Fruit fly (Drosophila melanogaster) whole organism, adult: ENCODE results near the gene Mob2.

Experiments
- CG11617 ChIP-seq: fragments of 200-800 bp; sonication (Bioruptor generic); optimal IDR thresholded peaks from 2 replicates; lab custom pipeline; 2017; ENCODE audit warnings: mild to moderate bottlenecking, missing biosample characterization, missing genetic modification reagents, missing genetic modification characterization
- CG14711 ChIP-seq: fragments of 200-800 bp; sonication (Bioruptor generic); optimal IDR thresholded peaks from 2 replicates; lab custom pipeline; 2018; ENCODE audit warnings: missing biosample characterization, mild to moderate bottlenecking, missing genetic modification characterization, moderate library complexity
- CG33017 ChIP-seq: fragments of 200-800 bp; sonication (Bioruptor generic); optimal IDR thresholded peaks from 2 replicates; lab custom pipeline; 2018; ENCODE audit warnings: missing biosample characterization, mild to moderate bottlenecking, missing genetic modification characterization, moderate library complexity
- CG5204 ChIP-seq: fragments of 200-800 bp; sonication (Bioruptor generic); optimal IDR thresholded peaks from 2 replicates; lab custom pipeline; 2016; ENCODE audit warnings: missing biosample characterization, missing genetic modification characterization
- CG7101 ChIP-seq: fragments of 200-800 bp; sonication (Bioruptor generic); optimal IDR thresholded peaks from 2 replicates; lab custom pipeline; 2018; ENCODE audit warnings: missing biosample characterization, mild to moderate bottlenecking, missing genetic modification characterization, moderate library complexity
- Clk ChIP-seq: fragments of 200-800 bp; sonication (Bioruptor generic); optimal IDR thresholded peaks from 2 replicates; lab custom pipeline; 2017; ENCODE audit warnings: missing biosample characterization, missing genetic modification characterization
- Hr96 ChIP-seq: fragments of 200-800 bp; sonication (Bioruptor generic); optimal IDR thresholded peaks from 2 replicates; lab custom pipeline; 2016; ENCODE audit warnings: missing biosample characterization, missing genetic modification characterization
- Mnt ChIP-seq: fragments of 200-800 bp; sonication (Bioruptor generic); optimal IDR thresholded peaks from 2 replicates; lab custom pipeline; 2016; ENCODE audit warnings: missing biosample characterization, mild to moderate bottlenecking, missing genetic modification characterization
- cic ChIP-seq: fragments of 200-800 bp; sonication (Bioruptor generic); optimal IDR thresholded peaks from 2 replicates; lab custom pipeline; 2017; ENCODE audit warnings: missing biosample characterization, mild to moderate bottlenecking, missing genetic modification characterization, moderate library complexity
- cnc ChIP-seq, 2 experiments: fragments of >200 bp; optimal IDR thresholded peaks; 2 replicates each; lab custom pipeline; 2017
- kay ChIP-seq: fragments of 200-800 bp; sonication (Bioruptor generic); peaks from one replicate; lab custom pipeline; 2016; ENCODE audit warnings: missing biosample characterization, missing genetic modification characterization, borderline replicate concordance
- pad ChIP-seq: fragments of 200-800 bp; sonication (Bioruptor generic); optimal IDR thresholded peaks from 3 replicates; lab custom pipeline; 2017; ENCODE audit warnings: missing biosample characterization, missing genetic modification characterization, mild to moderate bottlenecking, moderate library complexity, missing genetic modification reagents
- toe ChIP-seq: fragments of 200-800 bp; sonication (Bioruptor generic); optimal IDR thresholded peaks from 2 replicates; lab custom pipeline; 2016; ENCODE audit warnings: missing biosample characterization, missing genetic modification characterization

DNA sequence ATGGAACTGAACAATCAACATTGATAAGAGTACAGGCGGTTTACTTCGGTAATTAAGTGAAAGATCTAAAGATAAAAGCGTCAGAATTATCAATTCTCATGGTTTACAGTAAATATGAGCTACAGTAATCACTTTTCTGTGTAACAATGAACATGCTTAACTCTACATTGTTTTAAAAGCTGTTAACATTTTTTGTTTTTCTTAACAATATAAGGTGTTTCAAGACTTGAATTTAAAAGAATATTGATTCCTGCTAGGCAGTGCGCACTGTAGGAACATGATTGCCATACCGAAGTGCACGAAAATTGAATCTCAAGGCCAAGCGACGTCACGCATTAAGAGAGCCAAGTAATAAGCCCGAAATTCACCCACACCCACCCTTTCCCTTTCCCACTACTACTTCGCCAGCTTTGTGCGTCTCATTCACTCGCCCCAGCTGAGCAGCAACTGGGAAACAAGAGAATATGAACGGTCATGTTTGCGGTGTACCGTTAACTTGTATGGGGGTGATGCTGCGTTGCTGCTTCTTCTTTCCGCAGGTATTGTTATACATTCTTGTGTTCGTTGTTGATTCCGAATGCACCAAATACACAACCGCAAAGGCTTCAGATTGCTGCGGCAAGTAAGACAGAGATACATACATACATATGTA is 70.7 kb downstream of the Mob2 start:
- TF ChIP-seq CG7101 (tag; lab: Kevin White, UChicago): peak; percentile 51
- TF ChIP-seq CG11617 (GFP tag; lab: Kevin White, UChicago): no peak
- no peak for TF ChIP-seq kay
- TF ChIP-seq cic (GFP tag; lab: Kevin White, UChicago): no peak
- TF ChIP-seq CG33017 (tag; lab: Kevin White, UChicago): peak; percentile 7
- TF ChIP-seq CG14711 (tag; lab: Kevin White, UChicago): peak; percentile 62
- no peak for TF ChIP-seq Mnt (GFP tag; lab: Kevin White, UChicago)
- no peak for TF ChIP-seq CG5204 (GFP tag; lab: Kevin White, UChicago)
- no peak for TF ChIP-seq toe (GFP tag; lab: Kevin White, UChicago)
- TF ChIP-seq pad (GFP tag; lab: Kevin White, UChicago): peak; percentile 96
- no peak for TF ChIP-seq cnc (optimal IDR thresholded peaks at IDR 0.05; lab: Kevin White, UChicago)
- TF ChIP-seq Hr96 (GFP tag; lab: Kevin White, UChicago): peak; percentile 28
- no peak for TF ChIP-seq Clk (GFP tag; lab: Kevin White, UChicago)
